Worm (Caenorhabditis elegans) whole organism, late embryonic: ENCODE measurements around the gene nrf-6.

ENCODE experiments used
- C08G9.2 ChIP-seq: sonication (generic microtip); optimal IDR thresholded peaks from 2 replicates; lab custom pipeline; 2016; ENCODE audit warnings: mild to moderate bottlenecking, missing genetic modification characterization, moderate library complexity, missing compliant biosample characterization
- F13H6.1 ChIP-seq: sonication (generic microtip); optimal IDR thresholded peaks from 2 replicates; lab custom pipeline; 2016; ENCODE audit warnings: missing genetic modification characterization, missing compliant biosample characterization
- ceh-18 ChIP-seq: sonication (generic microtip); optimal IDR thresholded peaks from 2 replicates; lab custom pipeline; 2016; ENCODE audit warnings: missing genetic modification characterization, missing compliant biosample characterization
- che-1 ChIP-seq: sonication (generic microtip); optimal IDR thresholded peaks from 2 replicates; lab custom pipeline; 2016; ENCODE audit warnings: mild to moderate bottlenecking, missing genetic modification characterization, missing compliant biosample characterization
- dmd-4 ChIP-seq: sonication (generic microtip); optimal IDR thresholded peaks from 2 replicates; lab custom pipeline; 2016; ENCODE audit warnings: borderline replicate concordance, missing genetic modification characterization, missing compliant biosample characterization
- elt-4 ChIP-seq: sonication (generic microtip); optimal IDR thresholded peaks from 2 replicates; lab custom pipeline; 2016; ENCODE audit warnings: missing genetic modification characterization, missing compliant biosample characterization
- ets-4 ChIP-seq: sonication (generic microtip); optimal IDR thresholded peaks from 2 replicates; lab custom pipeline; 2016; ENCODE audit warnings: missing genetic modification characterization, missing compliant biosample characterization
- eyg-1 ChIP-seq: sonication (generic microtip); optimal IDR thresholded peaks from 2 replicates; lab custom pipeline; 2016; ENCODE audit warnings: missing genotype, missing genetic modification characterization, missing compliant biosample characterization
- sox-4 ChIP-seq: sonication (generic microtip); optimal IDR thresholded peaks from 2 replicates; lab custom pipeline; 2017; ENCODE audit warnings: mild to moderate bottlenecking, missing genetic modification characterization, inconsistent platforms, missing compliant biosample characterization
- tbx-2 ChIP-seq: sonication (generic microtip); optimal IDR thresholded peaks from 2 replicates; lab custom pipeline; 2016; ENCODE audit warnings: missing genetic modification characterization, missing compliant biosample characterization

DNA sequence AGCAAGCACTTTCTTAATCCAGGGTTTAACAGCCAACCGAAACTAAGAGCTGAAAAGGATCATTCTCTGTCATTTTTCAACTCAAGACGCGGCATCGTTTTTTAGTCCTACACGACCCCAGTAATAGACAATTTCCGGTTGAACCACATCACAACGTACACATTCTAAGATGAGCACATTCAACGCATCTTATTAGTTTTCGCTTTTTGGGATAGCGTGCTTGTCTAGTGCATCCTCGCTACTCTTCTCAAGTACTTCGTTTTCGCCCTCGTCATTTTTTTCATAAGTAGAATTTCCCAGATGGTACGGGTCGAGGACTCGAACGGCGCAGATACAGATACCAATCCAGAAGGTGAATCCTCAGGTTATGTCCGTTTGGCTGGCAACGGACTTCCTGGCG is 9.8 kb upstream of the nrf-6 start, which contains the start of gene T05H10.1:
- TF ChIP-seq eyg-1 (tag; lab: Kevin White, UChicago) (no peak), C08G9.2 (tag; lab: Kevin White, UChicago) (no peak), ceh-18 (tag; lab: Kevin White, UChicago) (no peak), dmd-4 (tag; lab: Kevin White, UChicago) (no peak), tbx-2 (tag; lab: Kevin White, UChicago) (no peak), F13H6.1 (tag; lab: Kevin White, UChicago) (no peak), ets-4 (no peak), elt-4 (tag; lab: Kevin White, UChicago) (no peak), che-1 (tag; lab: Kevin White, UChicago) (no peak), sox-4 (tag; lab: Kevin White, UChicago) (no peak)
